Fruit fly (Drosophila melanogaster) whole organism, larva: ENCODE data around the gene CG43082.
A peak's percentile ranks its signal among the peaks of the same experiment; 100 is the strongest.

Source experiments
- noc ChIP-seq: fragments of 200-800 bp; sonication (Bioruptor generic); optimal IDR thresholded peaks from 3 replicates; lab custom pipeline; 2019; ENCODE audit warnings: missing biosample characterization, mild to moderate bottlenecking, missing genetic modification characterization, moderate library complexity

The CG43082 gene

dm6 chr3L:15670455-15670854 lies 8.8 kb downstream of the CG43082 start:
- no peak for TF ChIP-seq noc

DNA sequence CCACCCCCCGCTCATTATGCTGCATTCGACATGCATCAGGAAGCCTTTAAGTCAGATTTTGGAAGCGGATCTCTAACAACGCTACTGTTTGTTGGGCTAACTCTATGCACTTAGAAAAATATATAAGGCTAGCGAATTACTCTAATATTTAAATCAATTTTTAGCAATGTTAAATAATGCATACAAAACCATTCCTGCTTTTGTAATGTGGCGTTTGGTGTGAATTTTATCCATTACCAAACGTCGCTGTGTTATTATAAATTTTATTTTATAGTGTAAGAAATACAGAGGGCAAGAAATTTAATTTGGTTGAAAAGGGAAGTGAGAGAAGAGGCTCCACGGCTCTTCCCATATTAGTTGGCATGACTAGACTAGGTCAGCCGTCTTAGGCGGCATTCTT lies 11.1 kb downstream of the CG43082 start:
- TF ChIP-seq noc, result no peak

dm6 chr3L:15675111-15675510 lies 13.4 kb downstream of the CG43082 start:
- no peak for TF ChIP-seq noc

DNA sequence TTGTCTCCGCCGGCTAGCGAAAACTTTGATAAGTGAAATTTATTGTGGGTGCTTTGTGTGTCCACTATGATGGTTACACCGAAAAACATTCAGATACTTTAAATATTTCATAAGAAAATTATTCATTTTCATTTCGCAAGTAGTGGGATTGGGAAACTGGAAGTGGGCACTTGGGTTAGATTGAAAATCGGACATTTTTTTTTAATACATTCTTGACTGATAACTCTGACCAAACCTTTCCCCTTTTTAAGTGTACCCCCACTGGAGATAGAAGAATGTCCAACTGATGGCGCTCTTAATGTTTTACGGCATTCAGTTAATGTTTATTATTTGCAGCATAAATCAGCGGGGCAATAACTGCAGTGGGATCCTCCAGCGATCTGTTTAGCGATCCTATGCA lies 16.0 kb downstream of the CG43082 start:
- TF ChIP-seq noc, result no peak

- TF ChIP-seq noc, result no peak
Measured at dm6 chr3L:15678284-15678683, 16.6 kb downstream of the CG43082 start.

DNA sequence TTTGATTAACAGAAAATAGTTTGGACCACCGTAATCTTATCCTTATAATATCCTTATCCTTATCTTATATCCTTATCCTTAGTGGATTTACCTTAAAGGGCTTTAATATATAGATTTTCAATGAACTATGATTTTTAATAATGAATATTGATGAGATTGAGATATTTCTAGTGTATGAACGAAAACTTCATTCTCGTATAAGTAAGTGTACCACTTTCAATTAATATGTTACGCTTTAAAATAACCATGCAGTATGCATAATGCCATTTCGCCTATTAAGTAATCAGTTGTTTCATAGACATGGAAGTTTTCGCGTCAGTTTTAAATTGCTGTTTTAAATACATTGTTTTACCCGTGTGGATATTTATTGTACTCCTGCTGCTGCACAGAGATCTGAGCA lies 17.8 kb downstream of the CG43082 start, which contains the start of gene CG7304:
TSS of gene CG7304 (plus strand) at position 301 of the 400 bp plus-strand sequence.
- no peak for TF ChIP-seq noc

DNA sequence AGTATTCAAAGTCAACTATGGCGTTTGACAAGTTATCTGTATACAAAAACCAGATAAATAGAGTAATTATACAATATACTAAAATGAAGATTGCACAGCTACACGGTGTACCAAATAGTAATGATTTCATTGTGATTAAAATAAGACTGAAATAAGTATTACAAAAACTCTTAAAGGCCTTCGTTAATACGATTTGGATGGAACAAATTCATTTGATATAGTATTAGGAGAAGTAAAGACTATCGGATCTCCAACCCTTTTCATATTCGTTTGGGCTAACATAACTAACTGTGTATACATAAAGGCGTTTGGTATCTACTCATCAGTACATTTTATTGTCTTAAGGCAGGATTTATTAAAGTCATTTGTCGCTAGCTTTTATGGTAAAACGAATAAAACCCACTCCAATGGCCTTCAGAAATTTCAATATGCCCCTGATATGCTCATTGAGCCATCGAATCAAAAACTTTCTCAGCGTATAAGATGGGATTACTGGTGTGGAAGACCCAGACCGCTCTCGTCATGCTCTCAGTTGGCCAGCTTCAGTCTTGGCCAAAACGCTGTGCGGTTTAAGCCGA lies 21.8 kb downstream of the CG43082 start, which contains the start of the genes CG7579 and Pgant8:
TSS of gene CG7579 (minus strand) at position 101 of the 578 bp plus-strand sequence.
TSS of gene Pgant8 (plus strand) at position 528 of the 578 bp plus-strand sequence.
- no peak for TF ChIP-seq noc

DNA sequence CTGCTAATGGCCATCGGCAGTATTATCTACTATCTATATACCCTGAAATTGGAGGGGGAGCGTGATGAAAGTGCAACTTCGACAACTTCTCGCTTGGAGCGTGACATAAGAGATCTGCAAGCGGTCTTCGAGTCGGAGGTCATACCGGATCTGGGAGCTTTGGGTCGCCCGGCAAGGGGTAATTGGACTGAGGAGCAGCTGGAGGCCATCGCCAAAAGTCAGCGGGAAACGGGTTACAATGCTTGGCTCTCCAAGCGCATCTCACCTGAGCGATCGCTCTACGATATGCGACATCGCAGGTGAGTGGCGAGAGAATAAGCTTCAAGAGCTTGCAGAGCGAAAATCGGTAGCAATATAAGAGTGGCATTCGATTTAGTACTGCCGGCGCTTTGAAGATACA lies 22.4 kb downstream of the CG43082 start:
- no peak for TF ChIP-seq noc

DNA sequence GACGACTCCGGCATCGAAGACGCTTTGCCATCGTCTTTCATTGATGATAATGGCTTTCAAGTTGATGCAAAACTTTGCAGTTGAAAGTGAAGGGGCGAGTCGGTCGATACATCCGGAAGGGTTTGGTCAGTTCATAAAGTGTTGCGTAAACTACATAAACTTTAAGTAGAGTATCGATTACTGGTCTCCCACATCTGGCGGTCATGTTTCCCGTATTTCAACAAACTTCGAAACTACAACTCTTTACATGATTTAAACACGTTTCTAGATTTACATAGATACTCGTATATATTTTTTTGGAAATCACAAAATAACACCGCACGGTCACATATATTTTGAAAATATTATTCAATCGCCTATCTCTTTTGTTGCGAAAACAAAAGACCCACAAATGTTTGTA lies 26.1 kb downstream of the CG43082 start, which contains the start of gene CG34452:
TSS of gene CG34452 (minus strand) at position 101 of the 400 bp plus-strand sequence.
- no peak for TF ChIP-seq noc

DNA sequence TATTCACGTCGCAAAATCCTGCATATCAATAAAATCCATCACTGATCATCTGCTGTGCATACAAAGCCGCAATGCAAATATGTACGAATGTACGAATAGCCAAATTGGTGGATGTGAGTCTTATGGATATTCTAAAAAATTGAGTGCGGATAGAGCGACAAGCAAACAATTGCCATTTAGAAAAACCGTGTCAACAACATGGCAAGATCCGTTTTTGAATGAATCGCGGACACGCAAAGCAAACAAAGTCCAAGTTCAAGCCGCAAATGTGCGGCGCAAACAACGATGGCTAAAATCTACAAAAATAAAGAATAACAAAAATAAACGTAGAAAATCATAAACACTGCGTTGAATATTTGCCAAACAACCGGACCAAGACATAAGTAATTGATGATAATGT lies 27.9 kb downstream of the CG43082 start:
- TF ChIP-seq noc, result peak; percentile 48

DNA sequence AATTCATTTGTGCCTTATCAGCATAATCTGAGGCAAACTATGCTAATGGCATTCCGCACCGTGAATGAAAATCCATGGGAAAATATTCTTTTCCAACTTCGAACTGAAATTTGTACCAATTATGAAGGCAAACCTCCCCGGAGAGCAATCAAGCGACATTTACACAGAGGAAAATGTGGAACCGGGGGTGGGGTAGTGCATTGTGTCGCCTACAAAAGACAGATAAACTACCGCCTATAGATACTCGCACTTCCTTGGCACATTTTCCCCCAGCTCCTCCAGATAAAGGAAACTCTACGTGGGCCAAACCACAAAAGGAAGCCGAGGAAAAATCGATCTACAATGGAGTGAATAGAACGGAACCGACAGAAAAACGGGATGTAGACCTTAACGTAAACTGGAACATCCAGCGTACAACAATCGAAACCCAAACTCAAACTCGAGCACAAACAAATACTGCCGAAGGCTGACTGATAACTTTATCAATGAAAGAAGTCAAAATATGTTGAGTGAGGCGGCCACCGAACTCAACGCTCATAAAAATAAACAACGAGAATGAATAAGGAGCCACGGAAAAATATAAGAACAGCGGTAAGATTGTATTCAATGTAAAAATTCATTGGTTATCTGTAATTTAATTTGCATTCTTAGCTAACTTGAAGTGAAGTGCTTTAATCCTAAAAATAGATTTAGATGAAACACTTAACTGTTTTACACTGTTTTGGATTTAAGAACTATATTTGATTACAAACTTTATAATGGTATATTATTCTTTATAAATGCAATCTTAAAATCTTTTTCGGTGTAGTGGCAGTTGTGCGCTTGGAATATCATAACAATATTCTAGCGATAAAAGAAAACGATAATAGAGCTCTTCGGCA lies 29.3 kb downstream of the CG43082 start:
- peak; percentile 31 for TF ChIP-seq noc

dm6 chr3L:15691968-15692367 lies 30.3 kb downstream of the CG43082 start, which contains the start of gene CG34451:
CG34451 (minus strand) TSS chr3L:15692068.
- TF ChIP-seq noc, result no peak

- no peak for TF ChIP-seq noc
Measured at dm6 chr3L:15692388-15692787, 30.7 kb downstream of the CG43082 start.

DNA sequence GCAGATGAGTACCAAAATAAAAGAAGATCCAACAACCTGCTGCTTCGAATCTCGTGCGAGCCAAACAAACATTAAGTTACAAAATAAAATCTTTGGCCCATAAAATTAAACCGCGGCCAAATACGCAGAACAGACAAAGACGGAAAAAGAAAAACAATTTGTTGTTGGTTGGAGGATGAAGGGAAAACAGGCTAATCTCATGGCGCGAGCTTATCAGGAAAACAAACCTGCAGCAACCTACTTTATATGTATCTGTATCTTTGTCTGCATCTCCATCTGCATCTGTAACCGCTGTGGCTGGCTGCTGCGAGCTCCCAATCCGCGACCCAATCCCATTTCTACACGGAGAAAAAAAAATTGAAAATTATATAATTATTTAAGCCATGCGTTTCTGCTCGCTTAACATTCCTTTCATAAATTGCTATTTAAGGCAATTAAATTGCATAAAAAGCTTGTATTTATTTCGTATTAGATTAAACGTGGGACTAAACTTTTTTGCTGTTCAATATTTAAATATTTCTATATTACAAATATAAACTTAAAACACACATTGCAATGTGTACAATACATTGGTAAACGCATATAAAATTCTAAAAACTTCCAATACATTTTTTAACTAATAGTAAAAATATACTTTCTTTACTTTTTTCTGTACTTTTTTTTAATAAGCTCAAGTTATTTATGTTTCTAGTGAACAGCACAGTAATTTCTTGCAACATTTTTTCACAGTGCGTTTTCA lies 31.3 kb downstream of the CG43082 start:
- no peak for TF ChIP-seq noc

- TF ChIP-seq noc, result peak; percentile 2
Measured at dm6 chr3L:15694406-15694805, 32.7 kb downstream of the CG43082 start.

DNA sequence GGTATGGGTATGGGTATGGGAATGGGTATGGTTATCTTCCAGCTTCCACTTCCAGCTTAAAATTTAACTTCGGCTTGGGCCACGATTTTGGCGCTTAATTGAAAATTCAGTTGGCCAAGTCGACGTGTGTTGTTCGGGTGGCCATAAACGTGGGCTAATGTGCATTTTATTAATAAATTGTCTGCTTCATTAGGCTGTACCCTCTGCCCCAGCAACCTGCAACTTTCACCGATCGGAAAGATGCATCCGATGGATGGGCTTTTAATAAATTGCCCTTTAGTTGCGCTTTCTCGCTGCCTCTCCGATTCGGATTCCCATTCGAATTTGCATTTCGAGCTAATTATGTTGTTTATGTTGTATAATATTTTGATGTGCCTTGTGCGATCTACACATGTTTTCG lies 33.5 kb downstream of the CG43082 start:
- no peak for TF ChIP-seq noc

DNA sequence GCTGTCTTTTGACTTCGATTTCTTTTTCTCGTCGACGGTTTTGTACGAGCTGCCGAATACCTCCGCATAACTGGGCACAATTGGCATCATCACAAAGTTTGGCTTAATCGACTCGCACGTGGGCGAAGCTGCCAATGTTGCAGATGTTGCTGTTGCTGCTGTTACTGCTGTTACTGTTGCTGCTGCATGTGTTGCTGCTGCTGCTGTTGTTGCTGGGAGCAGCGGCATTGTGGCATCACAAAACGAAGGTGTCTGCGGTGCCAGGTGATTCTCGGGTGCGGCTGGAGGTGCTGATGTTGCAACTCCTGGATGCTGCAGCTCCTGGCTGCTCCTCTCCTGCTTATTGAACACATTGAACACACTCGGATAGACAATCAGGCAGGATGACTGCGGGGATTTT lies 36.2 kb downstream of the CG43082 start:
- TF ChIP-seq noc, result no peak
